Worm (Caenorhabditis elegans) whole organism, mixed stage, embryonic: ENCODE data around the gene F13C5.2.

Experiments used
- ham-2 ChIP-seq: fragments of 200-800 bp; sonication (Bioruptor generic); optimal IDR thresholded peaks from 2 replicates; lab custom pipeline; 2018; ENCODE audit warnings: mild to moderate bottlenecking, missing genetic modification characterization, missing compliant biosample characterization
- lsy-2 ChIP-seq: fragments of 150-350 bp; optimal IDR thresholded peaks from 2 replicates; lab custom pipeline; 2014; ENCODE audit warnings: missing biosample characterization, missing genetic modification characterization
- unc-62 ChIP-seq: fragments of 150-350 bp; optimal IDR thresholded peaks from 2 replicates; lab custom pipeline; 2014; ENCODE audit warnings: missing biosample characterization, missing genetic modification reagents, missing genetic modification characterization

ce11 chrX:612783-613182, 19.0 kb downstream of the F13C5.2 start:
- TF ChIP-seq lsy-2 (tag; lab: Kevin White, UChicago) = no peak
- no peak for TF ChIP-seq ham-2 (GFP tag; lab: Kevin White, UChicago)
- no peak for TF ChIP-seq unc-62 (GFP tag; lab: Kevin White, UChicago)
